Fruit fly (Drosophila melanogaster) whole organism, embryonic: ENCODE results near the gene CG31463.

Experiments
- Asciz ChIP-seq: fragments of 200-800 bp; sonication (Bioruptor generic); optimal IDR thresholded peaks from 2 replicates; lab custom pipeline; 2017; ENCODE audit warnings: missing biosample characterization, mild to moderate bottlenecking, missing genetic modification characterization, missing genetic modification reagents
- Blimp-1 ChIP-seq: fragments of 200-800 bp; sonication (Bioruptor generic); optimal IDR thresholded peaks from 3 replicates; lab custom pipeline; 2018; ENCODE audit warnings: missing biosample characterization, missing genetic modification characterization, mild to moderate bottlenecking, moderate library complexity, missing genetic modification reagents
- CG10274 ChIP-seq: fragments of 200-800 bp; sonication (Bioruptor generic); optimal IDR thresholded peaks from 3 replicates; lab custom pipeline; 2017; ENCODE audit warnings: missing biosample characterization, mild to moderate bottlenecking, missing genetic modification characterization
- CG11085 ChIP-seq: fragments of 200-800 bp; sonication (Bioruptor generic); IDR thresholded peaks from 2 replicates; pipeline ENCODE4 v1.3.6; 2022; ENCODE audit warnings: missing biosample characterization, missing genetic modification characterization
- CG11398 ChIP-seq: fragments of 200-800 bp; sonication (Bioruptor generic); optimal IDR thresholded peaks from 2 replicates; lab custom pipeline; 2016; ENCODE audit warnings: missing biosample characterization, missing genetic modification characterization
- CG11456 ChIP-seq: fragments of 200-800 bp; sonication (Bioruptor generic); IDR thresholded peaks from 3 replicates; pipeline ENCODE4 v1.3.6; 2022; ENCODE audit warnings: missing biosample characterization, missing genetic modification characterization
- CG11560 ChIP-seq: fragments of 200-800 bp; sonication (Bioruptor generic); IDR thresholded peaks from 3 replicates; pipeline ENCODE4 v1.3.6; 2022; ENCODE audit warnings: missing biosample characterization, missing genetic modification characterization
- CG12155 ChIP-seq: fragments of 200-800 bp; sonication (Bioruptor generic); optimal IDR thresholded peaks from 3 replicates; lab custom pipeline; 2016; ENCODE audit warnings: missing biosample characterization, missing genetic modification characterization
- CG14667 ChIP-seq: fragments of 200-800 bp; sonication (Bioruptor generic); IDR thresholded peaks from 2 replicates; pipeline ENCODE4 v1.3.6; 2022; ENCODE audit warnings: missing biosample characterization, missing genetic modification characterization
- CG15601 ChIP-seq: fragments of 200-800 bp; sonication (Bioruptor generic); optimal IDR thresholded peaks from 3 replicates; lab custom pipeline; 2019; ENCODE audit warnings: missing biosample characterization, mild to moderate bottlenecking, missing genetic modification characterization, moderate library complexity
- CG1603 ChIP-seq: fragments of 200-800 bp; sonication (Bioruptor generic); optimal IDR thresholded peaks from 2 replicates; lab custom pipeline; 2019; ENCODE audit warnings: missing biosample characterization, mild to moderate bottlenecking, missing genetic modification characterization, moderate library complexity
- CG2129 ChIP-seq: fragments of 200-800 bp; sonication (Bioruptor generic); IDR thresholded peaks from 2 replicates; pipeline ENCODE4 v1.3.6; 2022; ENCODE audit warnings: missing biosample characterization, missing genetic modification characterization; ENCODE audit not compliant: partially characterized antibody
- CG3163 ChIP-seq: fragments of 200-800 bp; sonication (Bioruptor generic); optimal IDR thresholded peaks from 3 replicates; lab custom pipeline; 2016; ENCODE audit warnings: missing biosample characterization, missing genetic modification characterization
- CG33557 ChIP-seq: fragments of 200-800 bp; sonication (Bioruptor generic); optimal IDR thresholded peaks from 2 replicates; lab custom pipeline; 2019; ENCODE audit warnings: missing biosample characterization, mild to moderate bottlenecking, missing genetic modification characterization, moderate library complexity
- CG4707 ChIP-seq: fragments of 200-800 bp; sonication (Bioruptor generic); optimal IDR thresholded peaks from 2 replicates; lab custom pipeline; 2018; ENCODE audit warnings: missing biosample characterization, mild to moderate bottlenecking, missing genetic modification characterization, moderate library complexity
- CG6791 ChIP-seq: fragments of 200-800 bp; sonication (Bioruptor generic); IDR thresholded peaks from 3 replicates; pipeline ENCODE4 v1.3.6; 2022; ENCODE audit warnings: missing biosample characterization, missing genetic modification characterization; ENCODE audit not compliant: partially characterized antibody
- CG7963 ChIP-seq: fragments of 200-800 bp; sonication (Bioruptor generic); IDR thresholded peaks from 3 replicates; pipeline ENCODE4 v1.3.6; 2022; ENCODE audit warnings: missing biosample characterization, missing genetic modification characterization; ENCODE audit not compliant: partially characterized antibody
- CG7987 ChIP-seq: fragments of 200-800 bp; sonication (Bioruptor generic); optimal IDR thresholded peaks from 2 replicates; lab custom pipeline; 2018; ENCODE audit warnings: missing biosample characterization, mild to moderate bottlenecking, missing genetic modification characterization, moderate library complexity
- CG9215 ChIP-seq: fragments of 200-800 bp; sonication (Bioruptor generic); IDR thresholded peaks from 2 replicates; pipeline ENCODE4 v1.3.6; 2022; ENCODE audit warnings: missing biosample characterization, missing genetic modification characterization
- CG9797 ChIP-seq: fragments of 200-800 bp; sonication (Bioruptor generic); optimal IDR thresholded peaks from 3 replicates; lab custom pipeline; 2018; ENCODE audit warnings: missing biosample characterization, mild to moderate bottlenecking, missing genetic modification characterization
- CoRest ChIP-seq: fragments of 200-800 bp; sonication (Bioruptor generic); optimal IDR thresholded peaks from 3 replicates; lab custom pipeline; 2018; ENCODE audit warnings: missing biosample characterization, mild to moderate bottlenecking, missing genetic modification characterization, moderate library complexity
- D19A ChIP-seq: fragments of 200-800 bp; optimal IDR thresholded peaks from 3 replicates; lab custom pipeline; 2019; ENCODE audit warnings: missing biosample characterization, mild to moderate bottlenecking, missing genetic modification characterization, moderate library complexity
- Dad ChIP-seq: fragments of 200-800 bp; sonication (Bioruptor generic); optimal IDR thresholded peaks from 3 replicates; lab custom pipeline; 2016; ENCODE audit warnings: missing biosample characterization, missing genetic modification characterization
- Dll ChIP-seq: fragments of 200-800 bp; sonication (Bioruptor generic); IDR thresholded peaks from 4 replicates; pipeline ENCODE4 v1.3.6; 2022; ENCODE audit warnings: missing biosample characterization, missing genetic modification characterization; ENCODE audit not compliant: partially characterized antibody
- Ets65A ChIP-seq: fragments of 200-800 bp; sonication (Bioruptor generic); peaks from one replicate; lab custom pipeline; 2016; ENCODE audit warnings: missing biosample characterization, missing genetic modification characterization
- Gsc ChIP-seq: fragments of 200-800 bp; sonication (Bioruptor generic); IDR thresholded peaks from 2 replicates; pipeline ENCODE4 v1.3.6; 2022; ENCODE audit warnings: missing biosample characterization, missing genetic modification characterization
- Gug ChIP-seq: fragments of 200-800 bp; sonication (Bioruptor generic); IDR thresholded peaks from 4 replicates; pipeline ENCODE4 v1.3.6; 2022; ENCODE audit warnings: missing biosample characterization, missing genetic modification characterization
- Hsf ChIP-seq: fragments of 200-800 bp; sonication (Bioruptor generic); optimal IDR thresholded peaks from 3 replicates; lab custom pipeline; 2016; ENCODE audit warnings: missing biosample characterization, missing genetic modification characterization
- Mrtf ChIP-seq: fragments of 200-800 bp; sonication (Bioruptor generic); IDR thresholded peaks from 3 replicates; pipeline ENCODE4 v1.3.6; 2022; ENCODE audit warnings: missing biosample characterization, missing genetic modification characterization
- Pdp1 ChIP-seq, 2 experiments: fragments of 200-800 bp; sonication (Bioruptor generic); optimal IDR thresholded peaks; 3 replicates each; lab custom pipeline; 2016; ENCODE audit warnings: missing biosample characterization in 2 of 2, missing genetic modification characterization in 2 of 2, mild to moderate bottlenecking in 1 of 2, moderate library complexity in 1 of 2
- Usf ChIP-seq: fragments of 200-800 bp; sonication (Bioruptor generic); optimal IDR thresholded peaks from 2 replicates; lab custom pipeline; 2017; ENCODE audit warnings: missing genotype, missing biosample characterization, missing genetic modification characterization
- Vsx1 ChIP-seq: fragments of 200-800 bp; sonication (Bioruptor generic); optimal IDR thresholded peaks from 2 replicates; lab custom pipeline; 2017; ENCODE audit warnings: missing biosample characterization, mild to moderate bottlenecking, missing genetic modification characterization, missing genetic modification reagents
- ap ChIP-seq: fragments of 200-800 bp; sonication (Bioruptor generic); IDR thresholded peaks from 2 replicates; pipeline ENCODE4 v1.3.6; 2022; ENCODE audit warnings: missing biosample characterization, missing genetic modification characterization
- bigmax ChIP-seq: fragments of 200-800 bp; sonication (Bioruptor generic); optimal IDR thresholded peaks from 2 replicates; lab custom pipeline; 2018; ENCODE audit warnings: missing biosample characterization, mild to moderate bottlenecking, missing genetic modification characterization
- bsh ChIP-seq, 2 experiments: fragments of 200-800 bp; sonication (Bioruptor generic); optimal IDR thresholded peaks; 2 replicates each; lab custom pipeline; 2017 to 2018; ENCODE audit warnings: mild to moderate bottlenecking in 2 of 2, missing biosample characterization in 2 of 2, missing genetic modification characterization in 2 of 2, moderate library complexity in 1 of 2
- btn ChIP-seq: fragments of 200-800 bp; sonication (Bioruptor generic); optimal IDR thresholded peaks from 2 replicates; lab custom pipeline; 2016; ENCODE audit warnings: missing biosample characterization, missing genetic modification characterization
- cas ChIP-seq: fragments of 200-800 bp; sonication (Bioruptor generic); IDR thresholded peaks from 2 replicates; pipeline ENCODE4 v1.3.6; 2022; ENCODE audit warnings: missing biosample characterization, missing genetic modification characterization
- fru ChIP-seq: fragments of >200 bp; optimal IDR thresholded peaks from 2 replicates; lab custom pipeline; 2017
- gfzf ChIP-seq: fragments of 200-800 bp; sonication (Bioruptor generic); optimal IDR thresholded peaks from 2 replicates; lab custom pipeline; 2016; ENCODE audit warnings: missing biosample characterization, mild to moderate bottlenecking, missing genetic modification characterization, moderate library complexity
- hb ChIP-seq: fragments of 200-800 bp; sonication (Bioruptor generic); IDR thresholded peaks from 3 replicates; pipeline ENCODE4 v1.3.6; 2022; ENCODE audit warnings: missing biosample characterization, missing genetic modification characterization; ENCODE audit not compliant: partially characterized antibody
- jumu ChIP-seq: fragments of 200-800 bp; sonication (Bioruptor generic); optimal IDR thresholded peaks from 3 replicates; lab custom pipeline; 2016; ENCODE audit warnings: missing biosample characterization, missing genetic modification characterization
- lov ChIP-seq, 2 experiments: fragments of 200-800 bp in 1 of 2; fragments of >200 bp in 1 of 2; sonication (Bioruptor generic) in 1 of 2; IDR thresholded peaks in 1 of 2; optimal IDR thresholded peaks in 1 of 2; 2 replicates in 1 of 2; 3 replicates in 1 of 2; pipeline versions ENCODE4 v1.3.6 to Lab custom; 2017 to 2022; ENCODE audit warnings: missing biosample characterization in 1 of 2, missing genetic modification characterization in 1 of 2
- mld ChIP-seq: fragments of 200-800 bp; sonication (Bioruptor generic); IDR thresholded peaks from 3 replicates; pipeline ENCODE4 v1.3.6; 2022; ENCODE audit warnings: missing biosample characterization, missing genetic modification characterization; ENCODE audit not compliant: partially characterized antibody
- nau ChIP-seq: fragments of 200-800 bp; sonication (Bioruptor generic); optimal IDR thresholded peaks from 3 replicates; lab custom pipeline; 2017; ENCODE audit warnings: missing biosample characterization, mild to moderate bottlenecking, missing genetic modification characterization, missing genetic modification reagents
- pho ChIP-seq: fragments of 200-800 bp; sonication (Bioruptor generic); optimal IDR thresholded peaks from 2 replicates; lab custom pipeline; 2016; ENCODE audit warnings: missing biosample characterization, missing genetic modification characterization
- scrt ChIP-seq: fragments of 200-800 bp; sonication (Bioruptor generic); optimal IDR thresholded peaks from 2 replicates; lab custom pipeline; 2018; ENCODE audit warnings: missing biosample characterization, mild to moderate bottlenecking, missing genetic modification characterization, moderate library complexity
- sob ChIP-seq: fragments of 200-800 bp; sonication (Bioruptor generic); IDR thresholded peaks from 2 replicates; pipeline ENCODE4 v1.3.6; 2022; ENCODE audit warnings: missing biosample characterization, missing genetic modification characterization
- sr ChIP-seq: fragments of 200-800 bp; sonication (Bioruptor generic); IDR thresholded peaks from 3 replicates; pipeline ENCODE4 v1.3.6; 2022; ENCODE audit warnings: missing biosample characterization, missing genetic modification characterization
- tna ChIP-seq: fragments of 200-800 bp; sonication (Bioruptor generic); IDR thresholded peaks from 2 replicates; pipeline ENCODE4 v1.3.6; 2022; ENCODE audit warnings: missing biosample characterization, missing genetic modification characterization; ENCODE audit not compliant: partially characterized antibody
- wor ChIP-seq: fragments of 200-800 bp; sonication (Bioruptor generic); IDR thresholded peaks from 2 replicates; pipeline ENCODE4 v1.3.6; 2022; ENCODE audit warnings: missing biosample characterization, missing genetic modification characterization

CG31463 gene

DNA sequence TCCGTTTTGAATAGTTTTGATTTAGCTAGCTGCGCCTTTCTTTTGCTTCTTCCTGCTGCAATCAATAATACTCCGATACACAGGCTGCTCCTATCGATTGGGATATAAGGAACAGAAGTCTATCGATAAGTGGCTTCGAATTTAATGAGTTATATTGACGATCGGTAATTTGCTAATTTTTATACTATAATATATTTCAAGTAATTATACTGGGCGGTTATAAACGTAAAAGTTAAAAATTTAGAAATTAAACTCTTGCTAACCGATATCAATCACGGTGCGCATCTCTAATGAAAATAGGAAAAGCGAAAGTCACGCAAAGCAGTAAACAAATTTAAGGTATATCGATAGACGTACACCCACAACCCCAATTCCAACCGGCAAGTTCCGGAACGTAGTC lies 48.4 kb upstream of the CG31463 start, which contains the start of the genes CG9636, CG18749 and CG33722 (continued):
- TF ChIP-seq CG4707 = no peak
- peak; percentile 74 for TF ChIP-seq CG33557
- TF ChIP-seq CG11560 (tag; lab: Robert Waterston, UW) = no peak
- peak; percentile 7 for TF ChIP-seq Vsx1 (GFP tag; lab: Kevin White, UChicago)
- no peak for TF ChIP-seq fru
- TF ChIP-seq Pdp1 (GFP tag; optimal IDR thresholded peaks at IDR 0.05; lab: Kevin White, UChicago) = peak; percentile 22 to 24
- peak; percentile 40; the same call in 1 of the 3 replicates for TF ChIP-seq CG11456 (GFP tag; lab: Robert Waterston, UW)
- TF ChIP-seq tna (GFP tag; lab: Robert Waterston, UW) = peak; percentile 87; the same call in 1 of the 2 replicates
- TF ChIP-seq CG9797 (GFP tag; lab: Kevin White, UChicago) = peak; percentile 26
- no peak for TF ChIP-seq jumu (GFP tag; lab: Kevin White, UChicago)
- no peak for TF ChIP-seq gfzf
- no peak for TF ChIP-seq CG3163
- no peak for TF ChIP-seq bigmax (GFP tag; lab: Kevin White, UChicago)
- TF ChIP-seq D19A (tag; lab: Kevin White, UChicago) = peak; percentile 69
- peak; percentile 76 for TF ChIP-seq sob (GFP tag; lab: Robert Waterston, UW)
- TF ChIP-seq Gug (GFP tag; lab: Robert Waterston, UW) = 0 out of 4 replicates have a peak, but pooled peaks have one; percentile 31
- peak; percentile 66 for TF ChIP-seq Hsf (GFP tag; lab: Kevin White, UChicago)
- no peak for TF ChIP-seq cas
- peak; percentile 41 for TF ChIP-seq scrt (GFP tag; lab: Kevin White, UChicago)
- TF ChIP-seq nau (GFP tag; lab: Kevin White, UChicago) = peak; percentile 50
- TF ChIP-seq Gsc = no peak
- peak; percentile 100 for TF ChIP-seq Blimp-1
- TF ChIP-seq CG7987 (GFP tag; lab: Kevin White, UChicago) = peak; percentile 21
- TF ChIP-seq ap (GFP tag; lab: Robert Waterston, UW) = no peak
- TF ChIP-seq Mrtf (GFP tag; lab: Robert Waterston, UW) = no peak
- peak in 1 of 2 experiments; percentile 73 for TF ChIP-seq bsh (GFP tag; optimal IDR thresholded peaks at IDR 0.05; lab: Kevin White, UChicago)
- TF ChIP-seq hb (GFP tag; lab: Robert Waterston, UW) = peak; percentile 94
- TF ChIP-seq Dll = peak; percentile 99
- TF ChIP-seq CG1603 (tag; lab: Kevin White, UChicago) = peak; percentile 38
- TF ChIP-seq Dad (GFP tag; lab: Kevin White, UChicago) = peak; percentile 53
- TF ChIP-seq lov (optimal IDR thresholded peaks at IDR 0.05; lab: Kevin White, UChicago) = no peak
- no peak for TF ChIP-seq lov (GFP tag; IDR thresholded peaks at IDR 0.05; lab: Robert Waterston, UW)
- peak; percentile 80 for TF ChIP-seq CoRest
- no peak for TF ChIP-seq CG10274 (GFP tag; lab: Kevin White, UChicago)
- peak; percentile 45 for TF ChIP-seq pho (GFP tag; lab: Kevin White, UChicago)
- peak; percentile 46 for TF ChIP-seq Ets65A (GFP tag; lab: Kevin White, UChicago)
- TF ChIP-seq CG12155 (GFP tag; lab: Kevin White, UChicago) = peak; percentile 74
- TF ChIP-seq Asciz = peak; percentile 38
- TF ChIP-seq CG6791 (GFP tag; lab: Robert Waterston, UW) = peak; percentile 91
- no peak for TF ChIP-seq wor (GFP tag; lab: Robert Waterston, UW)
- TF ChIP-seq CG11085 (GFP tag; lab: Robert Waterston, UW) = no peak
- peak; percentile 82 for TF ChIP-seq CG7963 (GFP tag; lab: Robert Waterston, UW)
- TF ChIP-seq CG11398 = no peak
- peak; percentile 90 for TF ChIP-seq mld
- peak; percentile 20; the same call in 1 of the 2 replicates for TF ChIP-seq CG14667 (GFP tag; lab: Robert Waterston, UW)
- TF ChIP-seq btn = no peak
- TF ChIP-seq CG9215 (GFP tag; lab: Robert Waterston, UW) = 0 out of 2 replicates have a peak, but pooled peaks have one; percentile 20
- no peak for TF ChIP-seq Usf (GFP tag; lab: Kevin White, UChicago)
- peak; percentile 95 for TF ChIP-seq CG2129 (GFP tag; lab: Robert Waterston, UW)
- TF ChIP-seq sr = no peak
- TF ChIP-seq CG15601 (tag; lab: Kevin White, UChicago) = peak; percentile 74
